ENCODE assay signal across 1 fruit fly cellular context in genomic region chr3L:727190-727589, dm6.
A peak's percentile ranks its signal among the peaks of the same experiment; 100 is the strongest.
TF ChIP-seq lines count a peak whose summit lies in the region.

No protein-coding gene starts in this region.

TF ChIP-seq in whole organism, prepupa, 60 proteins besides CTCF, POLR2A, EP300 and RAD21 (continued from another document):
- no peak for TF ChIP-seq Lpt (GFP tag; optimal IDR thresholded peaks at IDR 0.05; lab: Kevin White, UChicago)
- no peak for TF ChIP-seq salr (GFP tag; optimal IDR thresholded peaks at IDR 0.05; lab: Kevin White, UChicago)
- peak; percentile 61 for TF ChIP-seq Hr39 (GFP tag; optimal IDR thresholded peaks at IDR 0.05; lab: Kevin White, UChicago)
- peak; percentile 11 for TF ChIP-seq CG34406 (GFP tag; optimal IDR thresholded peaks at IDR 0.05; lab: Kevin White, UChicago)
- TF ChIP-seq topi (GFP tag; optimal IDR thresholded peaks at IDR 0.05; lab: Kevin White, UChicago), result peak; percentile 54
- TF ChIP-seq eg (GFP tag; IDR thresholded peaks at IDR 0.05; lab: Robert Waterston, UW), result no peak
- no peak for TF ChIP-seq CG4318 (GFP tag; optimal IDR thresholded peaks at IDR 0.05; lab: Kevin White, UChicago)
- TF ChIP-seq cyc (GFP tag; optimal IDR thresholded peaks at IDR 0.05; lab: Kevin White, UChicago), result peak; percentile 48
- TF ChIP-seq Blimp-1 (GFP tag; optimal IDR thresholded peaks at IDR 0.05; lab: Kevin White, UChicago), result peak; percentile 44
- TF ChIP-seq CG8632 (GFP tag; optimal IDR thresholded peaks at IDR 0.05; lab: Kevin White, UChicago), result peak; percentile 5
- TF ChIP-seq pdm3 (GFP tag; optimal IDR thresholded peaks at IDR 0.05; lab: Kevin White, UChicago), result peak; percentile 31
- TF ChIP-seq dac (GFP tag; optimal IDR thresholded peaks at IDR 0.05; lab: Kevin White, UChicago), result no peak
- peak; percentile 65 for TF ChIP-seq esn (GFP tag; optimal IDR thresholded peaks at IDR 0.05; lab: Kevin White, UChicago)
